Worm (Caenorhabditis elegans) whole organism, early embryonic: ENCODE measurements around the gene F44G3.7.

Source experiments
- B0310.2 ChIP-seq: sonication (generic microtip); optimal IDR thresholded peaks from 2 replicates; lab custom pipeline; 2016; ENCODE audit warnings: mild to moderate bottlenecking, missing genetic modification characterization, missing compliant biosample characterization
- F13C5.2 ChIP-seq: sonication (generic microtip); optimal IDR thresholded peaks from 2 replicates; lab custom pipeline; 2017; ENCODE audit warnings: mild to moderate bottlenecking, missing genetic modification characterization, inconsistent platforms, missing compliant biosample characterization
- aly-1 ChIP-seq: sonication (generic microtip); optimal IDR thresholded peaks from 2 replicates; lab custom pipeline; 2016; ENCODE audit warnings: missing genetic modification characterization, missing compliant biosample characterization
- ama-1 ChIP-seq: fragments of 150-350 bp; optimal IDR thresholded peaks from 2 replicates; lab custom pipeline; 2014
- ceh-13 ChIP-seq: fragments of 200-800 bp; sonication (Bioruptor generic); optimal IDR thresholded peaks from 2 replicates; lab custom pipeline; 2018; ENCODE audit warnings: mild to moderate bottlenecking, missing genetic modification characterization, missing compliant biosample characterization
- ceh-36 ChIP-seq: sonication (generic microtip); optimal IDR thresholded peaks from 2 replicates; lab custom pipeline; 2016; ENCODE audit warnings: missing genetic modification characterization, inconsistent platforms, missing compliant biosample characterization
- ets-7 ChIP-seq: sonication (generic microtip); optimal IDR thresholded peaks from 2 replicates; lab custom pipeline; 2016; ENCODE audit warnings: missing genotype, missing genetic modification characterization, missing compliant biosample characterization
- flt-1 ChIP-seq: fragments of 200-800 bp; sonication (Bioruptor generic); IDR thresholded peaks from 2 replicates; pipeline ENCODE4 v1.3.6; 2022; ENCODE audit warnings: missing genetic modification characterization, missing compliant biosample characterization
- hmbx-1 ChIP-seq: sonication (generic microtip); optimal IDR thresholded peaks from 2 replicates; lab custom pipeline; 2016; ENCODE audit warnings: mild to moderate bottlenecking, missing genetic modification characterization, missing compliant biosample characterization
- hmg-4 ChIP-seq: fragments of 200-800 bp; sonication (Bioruptor generic); optimal IDR thresholded peaks from 2 replicates; lab custom pipeline; 2018; ENCODE audit warnings: mild to moderate bottlenecking, missing genetic modification characterization, missing compliant biosample characterization
- hnd-1 ChIP-seq: sonication (generic microtip); optimal IDR thresholded peaks from 2 replicates; lab custom pipeline; 2016; ENCODE audit warnings: missing genetic modification characterization, missing compliant biosample characterization
- pes-1 ChIP-seq: fragments of 200-800 bp; sonication (Bioruptor generic); IDR thresholded peaks from 2 replicates; pipeline ENCODE4 v1.3.6; 2022; ENCODE audit warnings: missing genetic modification reagents, missing genetic modification characterization, missing compliant biosample characterization
- scrt-1 ChIP-seq: fragments of 200-800 bp; sonication (Bioruptor generic); IDR thresholded peaks from 2 replicates; pipeline ENCODE4 v1.3.6; 2022; ENCODE audit warnings: missing genetic modification characterization, missing compliant biosample characterization
- sea-1 ChIP-seq: fragments of 200-800 bp; sonication (Bioruptor generic); conservative IDR thresholded peaks from 2 replicates; pipeline ENCODE4 v1.3.6; 2022; ENCODE audit warnings: missing genetic modification characterization, missing compliant biosample characterization
- tbx-11 ChIP-seq: fragments of 200-800 bp; sonication (Bioruptor generic); IDR thresholded peaks from 2 replicates; pipeline ENCODE4 v1.3.6; 2022; ENCODE audit warnings: missing genetic modification characterization, missing compliant biosample characterization
- tbx-37 ChIP-seq: fragments of 200-800 bp; sonication (Bioruptor generic); conservative IDR thresholded peaks from 2 replicates; pipeline ENCODE4 v1.3.6; 2022; ENCODE audit warnings: missing genetic modification reagents, missing genetic modification characterization, missing compliant biosample characterization
- tra-4 ChIP-seq: sonication (generic microtip); optimal IDR thresholded peaks from 2 replicates; lab custom pipeline; 2017; ENCODE audit warnings: missing genetic modification characterization, missing compliant biosample characterization

Gene F44G3.7

ce11 chrV:16137043-16137442, at the start of gene F44G3.7:
Gene F44G3.7, minus strand, starts transcription at chrV:16137143.
- TF ChIP-seq hmbx-1 (tag; lab: Kevin White, UChicago) (no peak), tbx-11 (GFP tag; lab: Robert Waterston, UW) (no peak), B0310.2 (tag; lab: Kevin White, UChicago) (no peak), scrt-1 (no peak), F13C5.2 (tag; lab: Kevin White, UChicago) (no peak), flt-1 (GFP tag; lab: Robert Waterston, UW) (no peak), hmg-4 (GFP tag; lab: Kevin White, UChicago) (no peak), ceh-13 (GFP tag; lab: Kevin White, UChicago) (no peak), tra-4 (tag; lab: Kevin White, UChicago) (no peak), aly-1 (no peak), ama-1 (no peak), ceh-36 (no peak), sea-1 (GFP tag; lab: Robert Waterston, UW) (no peak), tbx-37 (GFP tag; lab: Robert Waterston, UW) (no peak)

ce11 chrV:16183357-16183756, 46.4 kb upstream of the F44G3.7 start, which contains the start of gene srz-14:
Gene srz-14, plus strand, starts transcription at chrV:16183657.
- TF ChIP-seq ama-1 (no peak), tbx-37 (GFP tag; lab: Robert Waterston, UW) (no peak), hmg-4 (GFP tag; lab: Kevin White, UChicago) (no peak), pes-1 (GFP tag; lab: Robert Waterston, UW) (no peak), B0310.2 (tag; lab: Kevin White, UChicago) (no peak), ceh-36 (no peak), tra-4 (tag; lab: Kevin White, UChicago) (no peak), ets-7 (tag; lab: Kevin White, UChicago) (no peak), hmbx-1 (tag; lab: Kevin White, UChicago) (no peak), hnd-1 (tag; lab: Kevin White, UChicago) (no peak), tbx-11 (GFP tag; lab: Robert Waterston, UW) (no peak), ceh-13 (GFP tag; lab: Kevin White, UChicago) (no peak), sea-1 (GFP tag; lab: Robert Waterston, UW) (no peak)

ce11 chrV:16182918-16183317, 46.0 kb upstream of the F44G3.7 start, which contains the start of gene srh-277:
Gene srh-277, plus strand, starts transcription at chrV:16183218.
- TF ChIP-seq flt-1 (GFP tag; lab: Robert Waterston, UW) (no peak), hmg-4 (GFP tag; lab: Kevin White, UChicago) (no peak)

- TF ChIP-seq tra-4 (tag; lab: Kevin White, UChicago) (no peak), F13C5.2 (tag; lab: Kevin White, UChicago) (no peak), hmg-4 (GFP tag; lab: Kevin White, UChicago) (no peak), pes-1 (GFP tag; lab: Robert Waterston, UW) (no peak), ets-7 (tag; lab: Kevin White, UChicago) (no peak), tbx-11 (GFP tag; lab: Robert Waterston, UW) (no peak), flt-1 (GFP tag; lab: Robert Waterston, UW) (no peak), sea-1 (GFP tag; lab: Robert Waterston, UW) (no peak), ama-1 (no peak), tbx-37 (GFP tag; lab: Robert Waterston, UW) (no peak), hmbx-1 (tag; lab: Kevin White, UChicago) (no peak), ceh-36 (no peak), B0310.2 (tag; lab: Kevin White, UChicago) (no peak), ceh-13 (GFP tag; lab: Kevin White, UChicago) (no peak), aly-1 (no peak), scrt-1 (no peak), hnd-1 (tag; lab: Kevin White, UChicago) (no peak)
Measured at ce11 chrV:16182110-16182509, 45.2 kb upstream of the F44G3.7 start, which contains the start of gene srz-13. Gene srz-13, plus strand, starts transcription at chrV:16182410.

ce11 chrV:16180350-16180749, 43.4 kb upstream of the F44G3.7 start, which contains the start of gene str-106:
Gene str-106, plus strand, starts transcription at chrV:16180650.
- TF ChIP-seq ama-1 (no peak), sea-1 (GFP tag; lab: Robert Waterston, UW) (no peak), pes-1 (GFP tag; lab: Robert Waterston, UW) (no peak), flt-1 (GFP tag; lab: Robert Waterston, UW) (no peak), hmbx-1 (tag; lab: Kevin White, UChicago) (no peak), tra-4 (tag; lab: Kevin White, UChicago) (no peak), ceh-13 (GFP tag; lab: Kevin White, UChicago) (no peak), scrt-1 (no peak), hmg-4 (GFP tag; lab: Kevin White, UChicago) (no peak), F13C5.2 (tag; lab: Kevin White, UChicago) (no peak), B0310.2 (tag; lab: Kevin White, UChicago) (no peak), tbx-37 (GFP tag; lab: Robert Waterston, UW) (no peak), hnd-1 (tag; lab: Kevin White, UChicago) (no peak), tbx-11 (GFP tag; lab: Robert Waterston, UW) (no peak), aly-1 (no peak), ets-7 (tag; lab: Kevin White, UChicago) (no peak), ceh-36 (no peak)

- TF ChIP-seq ama-1 = no peak
- no peak for TF ChIP-seq ets-7 (tag; lab: Kevin White, UChicago)
- no peak for TF ChIP-seq hnd-1 (tag; lab: Kevin White, UChicago)
- no peak for TF ChIP-seq F13C5.2 (tag; lab: Kevin White, UChicago)
- no peak for TF ChIP-seq tbx-11 (GFP tag; lab: Robert Waterston, UW)
- no peak for TF ChIP-seq ceh-36
- no peak for TF ChIP-seq sea-1 (GFP tag; lab: Robert Waterston, UW)
- TF ChIP-seq tbx-37 (GFP tag; lab: Robert Waterston, UW) = no peak
- no peak for TF ChIP-seq tra-4 (tag; lab: Kevin White, UChicago)
- no peak for TF ChIP-seq ceh-13 (GFP tag; lab: Kevin White, UChicago)
- TF ChIP-seq scrt-1 = no peak
- no peak for TF ChIP-seq hmbx-1 (tag; lab: Kevin White, UChicago)
- no peak for TF ChIP-seq flt-1 (GFP tag; lab: Robert Waterston, UW)
- no peak for TF ChIP-seq aly-1
- TF ChIP-seq B0310.2 (tag; lab: Kevin White, UChicago) = no peak
- TF ChIP-seq pes-1 (GFP tag; lab: Robert Waterston, UW) = no peak
- no peak for TF ChIP-seq hmg-4 (GFP tag; lab: Kevin White, UChicago)
Measured at ce11 chrV:16175757-16176156, 38.8 kb upstream of the F44G3.7 start, which contains the start of gene cyp-33D1. Gene cyp-33D1, minus strand, starts transcription at chrV:16175857.
